Worm (Caenorhabditis elegans) whole organism, L2 larva: ENCODE data around the gene nspg-1.
"Not testable (repeated sequence)": the region's sequence is repeated elsewhere in the genome, so short reads cannot be mapped to it uniquely, and the experiment has no call there.

Experiments
- C34F6.9 ChIP-seq: fragments of 150-350 bp; optimal IDR thresholded peaks from 2 replicates; lab custom pipeline; 2014; ENCODE audit warnings: missing biosample characterization, missing genetic modification characterization
- R02D3.7 ChIP-seq: fragments of 150-350 bp; optimal IDR thresholded peaks from 2 replicates; lab custom pipeline; 2014; ENCODE audit warnings: missing biosample characterization, missing genetic modification characterization
- Y55F3AM.14 ChIP-seq: fragments of 200-800 bp; sonication (Bioruptor generic); optimal IDR thresholded peaks from 2 replicates; lab custom pipeline; 2018; ENCODE audit warnings: mild to moderate bottlenecking, missing genetic modification characterization, missing compliant biosample characterization
- aly-2 ChIP-seq: fragments of 150-350 bp; optimal IDR thresholded peaks from 2 replicates; lab custom pipeline; 2014; ENCODE audit warnings: missing biosample characterization, missing genetic modification characterization
- ama-1 ChIP-seq: fragments of 150-350 bp; optimal IDR thresholded peaks from 2 replicates; lab custom pipeline; 2018; ENCODE audit warnings: inconsistent platforms
- blmp-1 ChIP-seq: sonication (generic microtip); optimal IDR thresholded peaks from 2 replicates; lab custom pipeline; 2017; ENCODE audit warnings: missing genetic modification characterization, mild to moderate bottlenecking, missing compliant biosample characterization, antibody characterized with exemption, moderate library complexity; ENCODE audit not compliant: insufficient read depth
- ceh-16 ChIP-seq: fragments of 150-350 bp; optimal IDR thresholded peaks from 2 replicates; lab custom pipeline; 2014; ENCODE audit warnings: missing biosample characterization, missing genetic modification characterization
- ceh-82 ChIP-seq: fragments of 150-350 bp; optimal IDR thresholded peaks from 2 replicates; lab custom pipeline; 2014; ENCODE audit warnings: missing biosample characterization, missing genetic modification characterization
- crh-2 ChIP-seq: sonication (generic microtip); optimal IDR thresholded peaks from 2 replicates; lab custom pipeline; 2017; ENCODE audit warnings: missing biosample characterization, missing genetic modification characterization
- dmd-4 ChIP-seq: sonication (generic microtip); optimal IDR thresholded peaks from 2 replicates; lab custom pipeline; 2017; ENCODE audit warnings: missing biosample characterization, missing genetic modification characterization
- elt-1 ChIP-seq: fragments of 150-350 bp; optimal IDR thresholded peaks from 2 replicates; lab custom pipeline; 2014; ENCODE audit warnings: missing biosample characterization, missing genetic modification characterization
- elt-3 ChIP-seq: sonication (generic microtip); optimal IDR thresholded peaks from 2 replicates; lab custom pipeline; 2017; ENCODE audit warnings: missing biosample characterization, missing genetic modification characterization
- fos-1 ChIP-seq: fragments of 150-350 bp; optimal IDR thresholded peaks from 2 replicates; lab custom pipeline; 2014; ENCODE audit warnings: missing biosample characterization, missing genetic modification characterization
- gmeb-1 ChIP-seq: fragments of 150-350 bp; optimal IDR thresholded peaks from 2 replicates; lab custom pipeline; 2014; ENCODE audit warnings: missing biosample characterization, missing genetic modification characterization
- lin-39 ChIP-seq: fragments of 150-350 bp; optimal IDR thresholded peaks from 2 replicates; lab custom pipeline; 2014; ENCODE audit warnings: missing biosample characterization, missing genetic modification reagents, missing genetic modification characterization
- mbf-1 ChIP-seq: sonication (generic microtip); optimal IDR thresholded peaks from 2 replicates; lab custom pipeline; 2017; ENCODE audit warnings: missing biosample characterization, missing genetic modification characterization
- mdl-1 ChIP-seq, 2 experiments: fragments of 150-350 bp in 1 of 2; sonication (generic microtip) in 1 of 2; optimal IDR thresholded peaks; 2 replicates each; lab custom pipeline; 2017; ENCODE audit warnings: missing biosample characterization in 2 of 2, missing genetic modification characterization in 2 of 2
- nhr-10 ChIP-seq: sonication (generic microtip); optimal IDR thresholded peaks from 2 replicates; lab custom pipeline; 2017; ENCODE audit warnings: missing biosample characterization, missing genetic modification characterization
- nhr-11 ChIP-seq: fragments of 150-350 bp; optimal IDR thresholded peaks from 2 replicates; lab custom pipeline; 2014; ENCODE audit warnings: missing biosample characterization, missing genetic modification characterization
- nhr-12 ChIP-seq: fragments of 150-350 bp; optimal IDR thresholded peaks from 2 replicates; lab custom pipeline; 2014; ENCODE audit warnings: missing biosample characterization, missing genetic modification characterization
- nhr-21 ChIP-seq: fragments of 150-350 bp; optimal IDR thresholded peaks from 2 replicates; lab custom pipeline; 2014; ENCODE audit warnings: missing biosample characterization, missing genetic modification characterization
- nhr-23 ChIP-seq: fragments of 150-350 bp; optimal IDR thresholded peaks from 2 replicates; lab custom pipeline; 2014; ENCODE audit warnings: missing biosample characterization, missing genetic modification reagents, missing genetic modification characterization
- nhr-237 ChIP-seq: fragments of 150-350 bp; optimal IDR thresholded peaks from 2 replicates; lab custom pipeline; 2014; ENCODE audit warnings: missing biosample characterization, missing genetic modification characterization
- nhr-25 ChIP-seq: fragments of 150-350 bp; sonication (generic microtip); optimal IDR thresholded peaks from 3 replicates; lab custom pipeline; 2014; ENCODE audit warnings: missing biosample characterization, missing genetic modification characterization
- peb-1 ChIP-seq: fragments of 150-350 bp; optimal IDR thresholded peaks from 2 replicates; lab custom pipeline; 2014; ENCODE audit warnings: missing biosample characterization, missing genetic modification characterization
- skn-1 ChIP-seq: sonication (generic microtip); optimal IDR thresholded peaks from 2 replicates; lab custom pipeline; 2017; ENCODE audit warnings: missing biosample characterization, missing genetic modification characterization
- sma-3 ChIP-seq: sonication (generic microtip); optimal IDR thresholded peaks from 2 replicates; lab custom pipeline; 2016; ENCODE audit warnings: missing genetic modification reagents, missing genetic modification characterization, missing compliant biosample characterization
- unc-55 ChIP-seq: fragments of 150-350 bp; sonication (generic microtip); optimal IDR thresholded peaks from 3 replicates; lab custom pipeline; 2014; ENCODE audit warnings: missing biosample characterization, missing genetic modification reagents, missing genetic modification characterization
- unc-62 ChIP-seq: fragments of 150-350 bp; optimal IDR thresholded peaks from 2 replicates; lab custom pipeline; 2014; ENCODE audit warnings: missing biosample characterization, missing genetic modification reagents, missing genetic modification characterization
- zag-1 ChIP-seq: fragments of 150-350 bp; optimal IDR thresholded peaks from 2 replicates; lab custom pipeline; 2014; ENCODE audit warnings: missing biosample characterization, missing genetic modification characterization
- ztf-1 ChIP-seq: fragments of 200-800 bp; sonication (Bioruptor generic); conservative IDR thresholded peaks from 2 replicates; pipeline ENCODE4 v1.3.6; 2022; ENCODE audit warnings: missing genetic modification characterization, missing compliant biosample characterization
- ztf-11 ChIP-seq: sonication (generic microtip); optimal IDR thresholded peaks from 2 replicates; lab custom pipeline; 2017; ENCODE audit warnings: missing biosample characterization, missing genetic modification characterization

nspg-1 gene

ce11 chrV:12869948-12870347 lies 2.1 kb upstream of the nspg-1 start, which contains the start of gene T07F10.3 (continued):
- TF ChIP-seq elt-1 (tag; lab: Kevin White, UChicago): no peak
- TF ChIP-seq nhr-12 (tag; lab: Kevin White, UChicago): no peak
- peak; percentile 17 for TF ChIP-seq Y55F3AM.14 (GFP tag; lab: Kevin White, UChicago)
- peak; percentile 83 for TF ChIP-seq crh-2
- TF ChIP-seq nhr-25 (tag; lab: Kevin White, UChicago): peak; percentile 83
- TF ChIP-seq elt-3: no peak
- no peak for TF ChIP-seq ztf-1
- no peak for TF ChIP-seq lin-39
- TF ChIP-seq nhr-23 (tag; lab: Kevin White, UChicago): no peak
- peak; percentile 80 for TF ChIP-seq nhr-21 (tag; lab: Kevin White, UChicago)
- no peak for TF ChIP-seq unc-62 (GFP tag; lab: Kevin White, UChicago)
- peak; percentile 99 for TF ChIP-seq gmeb-1 (tag; lab: Kevin White, UChicago)
- TF ChIP-seq mbf-1 (tag; lab: Kevin White, UChicago): no peak
- TF ChIP-seq dmd-4: no peak
- no peak for TF ChIP-seq peb-1 (tag; lab: Kevin White, UChicago)
- peak; percentile 95 for TF ChIP-seq sma-3 (GFP tag; lab: Kevin White, UChicago)
- no peak for TF ChIP-seq zag-1
- peak; percentile 36 for TF ChIP-seq blmp-1

DNA sequence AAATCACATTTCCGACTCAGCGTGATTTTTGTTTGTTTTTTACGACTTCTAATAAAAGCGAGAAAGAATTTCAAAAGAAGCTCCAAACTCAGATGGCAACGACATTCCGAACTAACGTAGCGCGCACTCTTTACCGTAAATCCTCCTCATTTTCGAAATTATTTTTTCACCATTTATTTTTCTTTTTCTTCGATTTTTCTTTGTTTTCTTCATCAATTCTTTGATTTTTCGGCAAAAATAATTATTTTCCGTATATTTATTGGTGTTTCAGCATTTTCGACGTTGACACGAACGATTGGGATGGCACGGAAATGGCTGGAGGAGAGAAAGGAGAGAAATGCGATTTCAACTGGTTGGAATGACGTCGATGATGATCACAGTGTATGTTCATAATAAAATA lies 2.3 kb downstream of the nspg-1 start, which contains the start of gene T07F10.5:
Gene T07F10.5, plus strand, starts transcription at position 301 of the 400 bp plus-strand sequence.
- TF ChIP-seq nhr-10 (tag; lab: Kevin White, UChicago); unc-62 (GFP tag; lab: Kevin White, UChicago); fos-1 (tag; lab: Kevin White, UChicago): not testable (repeated sequence)

ce11 chrV:12859144-12859543 lies 8.8 kb downstream of the nspg-1 start, which contains the start of gene anp-1:
Gene anp-1, plus strand, starts transcription at chrV:12859444.
- TF ChIP-seq nhr-23 (tag; lab: Kevin White, UChicago): no peak
- TF ChIP-seq elt-1 (tag; lab: Kevin White, UChicago): no peak
- TF ChIP-seq ama-1: no peak
- TF ChIP-seq aly-2: no peak
- TF ChIP-seq C34F6.9 (tag; lab: Kevin White, UChicago): no peak
- no peak for TF ChIP-seq nhr-11
- TF ChIP-seq mdl-1 (tag; optimal IDR thresholded peaks at IDR 0.05; lab: Kevin White, UChicago): no peak
- TF ChIP-seq nhr-237: no peak
- no peak for TF ChIP-seq unc-55 (GFP tag; lab: Kevin White, UChicago)
- no peak for TF ChIP-seq crh-2
- no peak for TF ChIP-seq blmp-1
- TF ChIP-seq ztf-11 (tag; lab: Kevin White, UChicago): no peak
- TF ChIP-seq nhr-21 (tag; lab: Kevin White, UChicago): no peak
- TF ChIP-seq mbf-1 (tag; lab: Kevin White, UChicago): no peak
- no peak for TF ChIP-seq lin-39
- TF ChIP-seq nhr-12 (tag; lab: Kevin White, UChicago): no peak
- TF ChIP-seq dmd-4: no peak

DNA sequence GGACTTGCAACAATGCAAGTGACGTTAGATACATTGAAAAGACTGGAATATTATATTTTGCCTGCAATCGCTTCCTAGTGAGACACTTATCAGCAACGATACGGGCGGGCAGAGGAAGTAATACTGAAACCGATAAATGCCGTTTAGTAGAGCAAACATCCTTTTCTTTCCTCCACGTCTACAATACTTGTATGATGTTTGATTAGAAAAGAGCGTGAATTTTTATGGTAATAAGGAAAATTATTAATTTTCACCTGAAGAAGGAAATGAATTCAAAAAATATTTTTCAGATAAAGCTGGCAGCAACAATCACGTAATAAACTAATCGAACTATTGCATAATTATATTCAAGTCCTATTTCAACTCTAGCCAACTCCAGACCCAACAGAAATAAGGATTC lies 13.1 kb downstream of the nspg-1 start, which contains the start of gene C44H9.7:
Gene C44H9.7, minus strand, starts transcription at position 101 of the 400 bp plus-strand sequence.
- TF ChIP-seq ceh-16 (tag; lab: Kevin White, UChicago) (no peak), R02D3.7 (tag; lab: Kevin White, UChicago) (no peak), ceh-82 (tag; lab: Kevin White, UChicago) (no peak), elt-1 (tag; lab: Kevin White, UChicago) (no peak), gmeb-1 (tag; lab: Kevin White, UChicago) (no peak), nhr-10 (tag; lab: Kevin White, UChicago) (no peak), sma-3 (GFP tag; lab: Kevin White, UChicago) (no peak)

ce11 chrV:12852355-12852754 lies 15.5 kb downstream of the nspg-1 start:
- TF ChIP-seq sma-3 (GFP tag; lab: Kevin White, UChicago) (no peak), fos-1 (tag; lab: Kevin White, UChicago) (peak; percentile 8)

ce11 chrV:12849736-12850135 lies 18.2 kb downstream of the nspg-1 start, which contains the start of gene C44H9.5:
Gene C44H9.5, minus strand, starts transcription at chrV:12849864.
- TF ChIP-seq skn-1 (tag; lab: Kevin White, UChicago): no peak
- peak; percentile 8 for TF ChIP-seq fos-1 (tag; lab: Kevin White, UChicago)
- no peak for TF ChIP-seq lin-39
